Fruit fly (Drosophila melanogaster) whole organism, embryonic: ENCODE measurements around the gene Eip75B.

Experiments used
- Atf-2 ChIP-seq: fragments of 200-800 bp; sonication (Bioruptor generic); optimal IDR thresholded peaks from 2 replicates; lab custom pipeline; 2016; ENCODE audit warnings: missing biosample characterization, missing genetic modification characterization
- CG10431 ChIP-seq: fragments of 200-800 bp; sonication (Bioruptor generic); optimal IDR thresholded peaks from 3 replicates; lab custom pipeline; 2018; ENCODE audit warnings: missing biosample characterization, mild to moderate bottlenecking, missing genetic modification characterization
- CG10462 ChIP-seq: fragments of 200-800 bp; sonication (Bioruptor generic); optimal IDR thresholded peaks from 2 replicates; lab custom pipeline; 2016; ENCODE audit warnings: missing biosample characterization, missing genetic modification characterization
- CG10565 ChIP-seq: fragments of 200-800 bp; sonication (Bioruptor generic); optimal IDR thresholded peaks from 3 replicates; lab custom pipeline; 2016; ENCODE audit warnings: missing biosample characterization, mild to moderate bottlenecking, missing genetic modification characterization
- CG11560 ChIP-seq: fragments of 200-800 bp; sonication (Bioruptor generic); IDR thresholded peaks from 3 replicates; pipeline ENCODE4 v1.3.6; 2022; ENCODE audit warnings: missing biosample characterization, missing genetic modification characterization
- CG12104 ChIP-seq: fragments of 200-800 bp; sonication (Bioruptor generic); optimal IDR thresholded peaks from 3 replicates; lab custom pipeline; 2016; ENCODE audit warnings: missing biosample characterization, missing genetic modification characterization
- CG14014 ChIP-seq: fragments of 200-800 bp; sonication (Bioruptor generic); IDR thresholded peaks from 2 replicates; pipeline ENCODE4 v1.3.6; 2022; ENCODE audit warnings: missing biosample characterization, missing genetic modification characterization
- CG15514 ChIP-seq: fragments of 200-800 bp; sonication (Bioruptor generic); optimal IDR thresholded peaks from 3 replicates; lab custom pipeline; 2017; ENCODE audit warnings: missing biosample characterization, missing genetic modification characterization, mild to moderate bottlenecking, moderate library complexity, missing genetic modification reagents
- CG17186 ChIP-seq: fragments of 200-800 bp; sonication (Bioruptor generic); optimal IDR thresholded peaks from 3 replicates; lab custom pipeline; 2017; ENCODE audit warnings: missing biosample characterization, missing genetic modification reagents, missing genetic modification characterization
- CG17328 ChIP-seq: fragments of 200-800 bp; sonication (Bioruptor generic); IDR thresholded peaks from 2 replicates; pipeline ENCODE4 v1.3.6; 2022; ENCODE audit warnings: missing biosample characterization, missing genetic modification characterization
- CG2199 ChIP-seq: fragments of 200-800 bp; sonication (Bioruptor generic); IDR thresholded peaks from 3 replicates; pipeline ENCODE4 v1.3.6; 2022; ENCODE audit warnings: missing biosample characterization, missing genetic modification characterization
- CG34422 ChIP-seq: fragments of 200-800 bp; sonication (Bioruptor generic); IDR thresholded peaks from 3 replicates; pipeline ENCODE4 v1.3.6; 2022; ENCODE audit warnings: missing biosample characterization, missing genetic modification characterization
- CG4282 ChIP-seq: fragments of 200-800 bp; sonication (Bioruptor generic); optimal IDR thresholded peaks from 2 replicates; lab custom pipeline; 2016; ENCODE audit warnings: missing biosample characterization, missing genetic modification characterization
- CG4707 ChIP-seq: fragments of 200-800 bp; sonication (Bioruptor generic); optimal IDR thresholded peaks from 2 replicates; lab custom pipeline; 2018; ENCODE audit warnings: missing biosample characterization, mild to moderate bottlenecking, missing genetic modification characterization, moderate library complexity
- CG4730 ChIP-seq: fragments of 200-800 bp; sonication (Bioruptor generic); IDR thresholded peaks from 2 replicates; pipeline ENCODE4 v1.3.6; 2022; ENCODE audit warnings: missing biosample characterization, missing genetic modification characterization
- CG6175 ChIP-seq: fragments of 200-800 bp; sonication (Bioruptor generic); IDR thresholded peaks from 3 replicates; pipeline ENCODE4 v1.3.6; 2022; ENCODE audit warnings: missing biosample characterization, missing genetic modification characterization
- CG6854 ChIP-seq: fragments of 200-800 bp; sonication (Bioruptor generic); optimal IDR thresholded peaks from 3 replicates; lab custom pipeline; 2017; ENCODE audit warnings: missing biosample characterization, mild to moderate bottlenecking, missing genetic modification characterization
- CG9932 ChIP-seq: fragments of 200-800 bp; sonication (Bioruptor generic); IDR thresholded peaks from 2 replicates; pipeline ENCODE4 v1.3.6; 2022; ENCODE audit warnings: missing biosample characterization, missing genetic modification characterization
- Dad ChIP-seq: fragments of 200-800 bp; sonication (Bioruptor generic); optimal IDR thresholded peaks from 3 replicates; lab custom pipeline; 2016; ENCODE audit warnings: missing biosample characterization, missing genetic modification characterization
- Dip2 ChIP-seq: fragments of 200-800 bp; sonication (Bioruptor generic); IDR thresholded peaks from 2 replicates; pipeline ENCODE4 v1.3.6; 2022; ENCODE audit warnings: missing biosample characterization, missing genetic modification characterization
- Doc3 ChIP-seq: fragments of 200-800 bp; sonication (Bioruptor generic); IDR thresholded peaks from 3 replicates; pipeline ENCODE4 v1.3.6; 2022; ENCODE audit warnings: missing biosample characterization, missing genetic modification characterization; ENCODE audit not compliant: partially characterized antibody
- Dp ChIP-seq: fragments of 200-800 bp; sonication (Bioruptor generic); optimal IDR thresholded peaks from 2 replicates; lab custom pipeline; 2018; ENCODE audit warnings: missing biosample characterization, mild to moderate bottlenecking, missing genetic modification characterization, moderate library complexity
- ERR ChIP-seq: fragments of 200-800 bp; sonication (Bioruptor generic); optimal IDR thresholded peaks from 2 replicates; lab custom pipeline; 2016; ENCODE audit warnings: missing biosample characterization, missing genetic modification characterization
- Ets65A ChIP-seq: fragments of 200-800 bp; sonication (Bioruptor generic); peaks from one replicate; lab custom pipeline; 2016; ENCODE audit warnings: missing biosample characterization, missing genetic modification characterization
- Fer3 ChIP-seq: fragments of 200-800 bp; sonication (Bioruptor generic); optimal IDR thresholded peaks from 2 replicates; lab custom pipeline; 2018; ENCODE audit warnings: missing biosample characterization, mild to moderate bottlenecking, missing genetic modification characterization, moderate library complexity
- Hr78 ChIP-seq, 2 experiments: fragments of 200-800 bp in 1 of 2; fragments of >200 bp in 1 of 2; sonication (Bioruptor generic) in 1 of 2; optimal IDR thresholded peaks; 2 replicates each; lab custom pipeline; 2017 to 2019; ENCODE audit warnings: missing biosample characterization in 2 of 2, missing genetic modification characterization in 2 of 2, mild to moderate bottlenecking in 1 of 2, moderate library complexity in 1 of 2
- Jarid2 ChIP-seq: fragments of 200-800 bp; sonication (Bioruptor generic); optimal IDR thresholded peaks from 3 replicates; lab custom pipeline; 2017; ENCODE audit warnings: mild to moderate bottlenecking, missing biosample characterization, missing genetic modification reagents, missing genetic modification characterization
- Mad ChIP-seq: fragments of 200-800 bp; sonication (Bioruptor generic); optimal IDR thresholded peaks from 2 replicates; lab custom pipeline; 2016; ENCODE audit warnings: missing biosample characterization, missing genetic modification characterization
- Nf-YA ChIP-seq: fragments of 200-800 bp; sonication (Bioruptor generic); IDR thresholded peaks from 2 replicates; pipeline ENCODE4 v1.3.6; 2022; ENCODE audit warnings: missing biosample characterization, missing genetic modification characterization
- Pdp1 ChIP-seq, 2 experiments: fragments of 200-800 bp; sonication (Bioruptor generic); optimal IDR thresholded peaks; 3 replicates each; lab custom pipeline; 2016; ENCODE audit warnings: missing biosample characterization in 2 of 2, missing genetic modification characterization in 2 of 2, mild to moderate bottlenecking in 1 of 2, moderate library complexity in 1 of 2
- Sox102F ChIP-seq: fragments of 200-800 bp; sonication (Bioruptor generic); optimal IDR thresholded peaks from 2 replicates; lab custom pipeline; 2018; ENCODE audit warnings: missing biosample characterization, mild to moderate bottlenecking, missing genetic modification characterization, moderate library complexity
- Sry-δ ChIP-seq: fragments of 200-800 bp; sonication (Bioruptor generic); optimal IDR thresholded peaks from 2 replicates; lab custom pipeline; 2016; ENCODE audit warnings: missing biosample characterization, missing genetic modification characterization
- Stat92E ChIP-seq, 3 experiments: fragments of >200 bp in 2 of 3; fragments of 200-800 bp in 1 of 3; sonication (Bioruptor generic) in 1 of 3; optimal IDR thresholded peaks; 2 replicates each; lab custom pipeline; 2017 to 2019; ENCODE audit warnings: missing biosample characterization in 3 of 3, missing genetic modification characterization in 3 of 3, mild to moderate bottlenecking in 1 of 3, moderate library complexity in 1 of 3
- aop ChIP-seq: fragments of 200-800 bp; sonication (Bioruptor generic); IDR thresholded peaks from 2 replicates; pipeline ENCODE4 v1.3.6; 2022; ENCODE audit warnings: missing biosample characterization, missing genetic modification characterization
- chinmo ChIP-seq: fragments of 200-800 bp; sonication (Bioruptor generic); IDR thresholded peaks from 4 replicates; pipeline ENCODE4 v1.3.6; 2022; ENCODE audit warnings: missing biosample characterization, missing genetic modification characterization; ENCODE audit not compliant: partially characterized antibody
- crol ChIP-seq: fragments of 200-800 bp; sonication (Bioruptor generic); IDR thresholded peaks from 2 replicates; pipeline ENCODE4 v1.3.6; 2022; ENCODE audit warnings: missing biosample characterization, missing genetic modification characterization
- ftz-f1 ChIP-seq: fragments of 200-800 bp; sonication (Bioruptor generic); optimal IDR thresholded peaks from 2 replicates; lab custom pipeline; 2016; ENCODE audit warnings: missing biosample characterization, missing genetic modification characterization
- gem ChIP-seq: fragments of 200-800 bp; sonication (Bioruptor generic); optimal IDR thresholded peaks from 2 replicates; lab custom pipeline; 2019; ENCODE audit warnings: missing biosample characterization, mild to moderate bottlenecking, missing genetic modification characterization, moderate library complexity
- gfzf ChIP-seq: fragments of 200-800 bp; sonication (Bioruptor generic); optimal IDR thresholded peaks from 2 replicates; lab custom pipeline; 2016; ENCODE audit warnings: missing biosample characterization, mild to moderate bottlenecking, missing genetic modification characterization, moderate library complexity
- nerfin-2 ChIP-seq: fragments of 200-800 bp; sonication (Bioruptor generic); IDR thresholded peaks from 2 replicates; pipeline ENCODE4 v1.3.6; 2022; ENCODE audit warnings: missing biosample characterization, missing genetic modification characterization; ENCODE audit not compliant: partially characterized antibody
- pum ChIP-seq: fragments of 200-800 bp; sonication (Bioruptor generic); optimal IDR thresholded peaks from 2 replicates; lab custom pipeline; 2016; ENCODE audit warnings: missing biosample characterization, missing genetic modification characterization
- pzg ChIP-seq: fragments of 200-800 bp; sonication (Bioruptor generic); optimal IDR thresholded peaks from 3 replicates; lab custom pipeline; 2018; ENCODE audit warnings: missing biosample characterization, mild to moderate bottlenecking, missing genetic modification characterization, moderate library complexity
- ranshi ChIP-seq: fragments of 200-800 bp; sonication (Bioruptor generic); IDR thresholded peaks from 2 replicates; pipeline ENCODE4 v1.3.6; 2022; ENCODE audit warnings: missing biosample characterization, missing genetic modification characterization
- repo ChIP-seq: fragments of 200-800 bp; sonication (Bioruptor generic); optimal IDR thresholded peaks from 2 replicates; lab custom pipeline; 2016; ENCODE audit warnings: missing biosample characterization, missing genetic modification characterization
- sqz ChIP-seq: fragments of 200-800 bp; sonication (Bioruptor generic); optimal IDR thresholded peaks from 3 replicates; lab custom pipeline; 2018; ENCODE audit warnings: missing biosample characterization, mild to moderate bottlenecking, missing genetic modification characterization
- tin ChIP-seq: fragments of 200-800 bp; sonication (Bioruptor generic); optimal IDR thresholded peaks from 3 replicates; lab custom pipeline; 2016; ENCODE audit warnings: missing biosample characterization, missing genetic modification characterization
- z ChIP-seq: fragments of 200-800 bp; sonication (Bioruptor generic); IDR thresholded peaks from 3 replicates; pipeline ENCODE4 v1.3.6; 2022; ENCODE audit warnings: missing biosample characterization, missing genetic modification characterization
- zen ChIP-seq: fragments of 200-800 bp; sonication (Bioruptor generic); optimal IDR thresholded peaks from 3 replicates; lab custom pipeline; 2018; ENCODE audit warnings: missing biosample characterization, mild to moderate bottlenecking, missing genetic modification characterization, moderate library complexity
- zfh1 ChIP-seq: fragments of 200-800 bp; sonication (Bioruptor generic); IDR thresholded peaks from 3 replicates; pipeline ENCODE4 v1.3.6; 2022; ENCODE audit warnings: missing biosample characterization, missing genetic modification characterization

Gene Eip75B

dm6 chr3L:18004544-18005054 lies 59.9 kb downstream of the Eip75B start:
- TF ChIP-seq CG4730 (GFP tag; lab: Robert Waterston, UW) (no peak), Ets65A (peak; percentile 53), CG2199 (GFP tag; lab: Robert Waterston, UW) (0 out of 3 replicates have a peak, but pooled peaks have one; percentile 52), Mad (no peak), chinmo (GFP tag; lab: Robert Waterston, UW) (0 out of 4 replicates have a peak, but pooled peaks have one; percentile 10), Nf-YA (no peak), nerfin-2 (GFP tag; lab: Robert Waterston, UW) (no peak), ranshi (no peak), zfh1 (GFP tag; lab: Robert Waterston, UW) (no peak), CG6175 (no peak), z (peak; percentile 89), crol (GFP tag; lab: Robert Waterston, UW) (peak; percentile 55; the same call in 1 of the 2 replicates), CG17328 (no peak), aop (no peak)

DNA sequence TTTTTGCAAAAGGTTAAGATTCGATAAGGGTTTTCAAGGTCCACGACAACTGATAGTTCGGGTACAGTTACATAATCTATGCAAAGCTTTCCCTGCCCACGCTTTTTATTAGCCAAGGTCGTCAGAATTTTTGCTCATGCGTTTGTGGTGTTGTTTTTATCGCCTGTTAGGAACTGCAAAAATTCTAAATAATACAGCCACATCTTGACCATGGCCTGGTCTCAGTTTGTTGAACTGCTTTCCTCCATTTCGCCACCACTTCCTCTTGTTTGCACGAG lies 60.7 kb downstream of the Eip75B start:
- TF ChIP-seq ftz-f1 (peak; percentile 7), Dp (GFP tag; lab: Kevin White, UChicago) (no peak), Atf-2 (GFP tag; lab: Kevin White, UChicago) (no peak), Pdp1 (GFP tag; optimal IDR thresholded peaks at IDR 0.05; lab: Kevin White, UChicago) (peak in 1 of 2 experiments; percentile 91), ERR (GFP tag; lab: Kevin White, UChicago) (no peak), Jarid2 (GFP tag; lab: Kevin White, UChicago) (no peak), CG4282 (no peak), CG6854 (no peak), Sox102F (no peak), Stat92E (GFP tag; optimal IDR thresholded peaks at IDR 0.05; lab: Kevin White, UChicago) (no peak), tin (GFP tag; lab: Kevin White, UChicago) (no peak), CG17328 (no peak), CG15514 (no peak), gem (no peak), pum (no peak), CG10462 (GFP tag; lab: Kevin White, UChicago) (no peak), Dip2 (GFP tag; lab: Robert Waterston, UW) (no peak)

DNA sequence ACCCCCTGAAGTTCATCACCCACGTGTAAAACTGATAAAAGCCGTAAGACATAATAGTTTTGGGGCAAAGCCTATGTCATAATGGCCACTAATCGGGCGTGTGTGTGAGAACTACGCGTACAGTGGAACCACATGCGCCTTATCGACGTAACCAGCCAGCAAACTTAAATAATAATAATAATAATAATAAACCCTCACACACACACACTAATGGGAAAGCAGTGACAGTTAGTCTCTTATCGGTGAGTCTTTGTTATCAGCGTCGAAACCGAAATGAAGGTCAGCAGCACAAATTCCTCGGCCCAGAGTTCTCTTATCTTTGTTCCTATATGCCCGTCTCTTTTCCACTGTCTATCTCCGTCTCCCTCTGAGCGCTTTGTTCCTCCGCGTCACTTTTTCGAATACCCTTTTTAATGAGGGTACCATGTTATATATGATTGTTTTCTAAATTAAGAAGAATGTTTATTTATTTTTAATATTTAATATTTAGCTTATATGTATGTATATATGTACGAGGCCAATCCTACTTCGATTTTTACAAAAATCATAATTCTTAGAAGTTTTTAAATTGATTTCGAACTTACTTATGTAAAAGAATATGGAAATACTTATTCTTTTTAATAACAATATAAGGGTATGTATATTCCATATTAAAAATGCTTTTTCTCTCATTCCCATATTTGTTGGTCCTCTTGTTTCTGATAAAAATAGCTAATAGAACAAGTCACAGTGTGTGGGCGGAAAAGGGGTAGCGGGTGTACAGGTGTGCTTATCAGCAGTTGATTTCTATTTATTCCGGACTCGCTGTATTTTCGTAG lies 61.2 kb downstream of the Eip75B start:
- no peak for TF ChIP-seq CG10431 (GFP tag; lab: Kevin White, UChicago)
- peak; percentile 17 for TF ChIP-seq CG12104 (GFP tag; lab: Kevin White, UChicago)
- TF ChIP-seq CG10565 (GFP tag; lab: Kevin White, UChicago) = no peak
- TF ChIP-seq repo (GFP tag; lab: Kevin White, UChicago) = no peak
- TF ChIP-seq CG34422 (GFP tag; lab: Robert Waterston, UW) = no peak
- no peak for TF ChIP-seq CG11560 (tag; lab: Robert Waterston, UW)
- TF ChIP-seq CG4707 (GFP tag; lab: Kevin White, UChicago) = no peak
- TF ChIP-seq Hr78 (GFP tag; optimal IDR thresholded peaks at IDR 0.05; lab: Kevin White, UChicago) = no peak
- no peak for TF ChIP-seq Doc3 (GFP tag; lab: Robert Waterston, UW)
- peak; percentile 75 for TF ChIP-seq Fer3 (tag; lab: Kevin White, UChicago)
- TF ChIP-seq Sry-δ (GFP tag; lab: Kevin White, UChicago) = no peak
- TF ChIP-seq pzg (GFP tag; lab: Kevin White, UChicago) = no peak
- TF ChIP-seq Dad = no peak
- peak; percentile 32 for TF ChIP-seq sqz
- no peak for TF ChIP-seq gfzf (GFP tag; lab: Kevin White, UChicago)
- no peak for TF ChIP-seq CG17186 (GFP tag; lab: Kevin White, UChicago)
- peak; percentile 35; the same call in 1 of the 2 replicates for TF ChIP-seq CG9932 (GFP tag; lab: Robert Waterston, UW)
- TF ChIP-seq CG14014 (GFP tag; lab: Robert Waterston, UW) = peak; percentile 58
- peak; percentile 13 for TF ChIP-seq zen (tag; lab: Kevin White, UChicago)
